Fruit fly (Drosophila melanogaster) whole organism, embryonic: ENCODE results near the gene Cyp28c1.

ENCODE experiments used
- Atf6 ChIP-seq: fragments of 200-800 bp; sonication (Bioruptor generic); IDR thresholded peaks from 2 replicates; pipeline ENCODE4 v1.3.6; 2022; ENCODE audit warnings: missing biosample characterization, missing genetic modification characterization
- CG11247 ChIP-seq: fragments of 200-800 bp; sonication (Bioruptor generic); IDR thresholded peaks from 2 replicates; pipeline ENCODE4 v1.3.6; 2022; ENCODE audit warnings: missing biosample characterization, missing genetic modification characterization
- CG11560 ChIP-seq: fragments of 200-800 bp; sonication (Bioruptor generic); IDR thresholded peaks from 3 replicates; pipeline ENCODE4 v1.3.6; 2022; ENCODE audit warnings: missing biosample characterization, missing genetic modification characterization
- CG12104 ChIP-seq: fragments of 200-800 bp; sonication (Bioruptor generic); optimal IDR thresholded peaks from 3 replicates; lab custom pipeline; 2016; ENCODE audit warnings: missing biosample characterization, missing genetic modification characterization
- CG12391 ChIP-seq: fragments of 200-800 bp; sonication (Bioruptor generic); optimal IDR thresholded peaks from 3 replicates; lab custom pipeline; 2018; ENCODE audit warnings: missing biosample characterization, mild to moderate bottlenecking, missing genetic modification characterization, moderate library complexity
- CG13894 ChIP-seq: fragments of 200-800 bp; sonication (Bioruptor generic); optimal IDR thresholded peaks from 3 replicates; lab custom pipeline; 2018; ENCODE audit warnings: missing biosample characterization, mild to moderate bottlenecking, missing genetic modification characterization, moderate library complexity
- CG1529 ChIP-seq: fragments of 200-800 bp; sonication (Bioruptor generic); optimal IDR thresholded peaks from 3 replicates; lab custom pipeline; 2018; ENCODE audit warnings: missing biosample characterization, missing genetic modification characterization
- CG15601 ChIP-seq: fragments of 200-800 bp; sonication (Bioruptor generic); optimal IDR thresholded peaks from 3 replicates; lab custom pipeline; 2019; ENCODE audit warnings: missing biosample characterization, mild to moderate bottlenecking, missing genetic modification characterization, moderate library complexity
- CG18619 ChIP-seq: fragments of 200-800 bp; sonication (Bioruptor generic); optimal IDR thresholded peaks from 3 replicates; lab custom pipeline; 2017; ENCODE audit warnings: missing biosample characterization, mild to moderate bottlenecking, missing genetic modification characterization
- CG30431 ChIP-seq: fragments of 200-800 bp; sonication (Bioruptor generic); optimal IDR thresholded peaks from 2 replicates; lab custom pipeline; 2017; ENCODE audit warnings: missing biosample characterization, missing genetic modification characterization
- CG3847 ChIP-seq: fragments of 200-800 bp; sonication (Bioruptor generic); IDR thresholded peaks from 2 replicates; pipeline ENCODE4 v1.3.6; 2022; ENCODE audit warnings: missing biosample characterization, missing genetic modification characterization
- CG6813 ChIP-seq: fragments of 200-800 bp; sonication (Bioruptor generic); optimal IDR thresholded peaks from 2 replicates; lab custom pipeline; 2017; ENCODE audit warnings: missing biosample characterization, missing genetic modification characterization, mild to moderate bottlenecking, moderate library complexity, missing genetic modification reagents
- CG8089 ChIP-seq: fragments of 200-800 bp; sonication (Bioruptor generic); optimal IDR thresholded peaks from 3 replicates; lab custom pipeline; 2016; ENCODE audit warnings: missing biosample characterization, missing genetic modification characterization
- CG9609 ChIP-seq: fragments of 200-800 bp; sonication (Bioruptor generic); optimal IDR thresholded peaks from 3 replicates; lab custom pipeline; 2016; ENCODE audit warnings: missing biosample characterization, missing genetic modification characterization
- CG9727 ChIP-seq: fragments of 200-800 bp; sonication (Bioruptor generic); optimal IDR thresholded peaks from 3 replicates; lab custom pipeline; 2017; ENCODE audit warnings: missing biosample characterization, mild to moderate bottlenecking, missing genetic modification characterization
- Camta ChIP-seq: fragments of 200-800 bp; sonication (Bioruptor generic); optimal IDR thresholded peaks from 2 replicates; lab custom pipeline; 2016; ENCODE audit warnings: missing biosample characterization, missing genetic modification characterization
- D ChIP-seq, 2 experiments: fragments of 200-800 bp in 1 of 2; fragments of >200 bp in 1 of 2; sonication (Bioruptor generic) in 1 of 2; optimal IDR thresholded peaks; 2 replicates in 1 of 2; 3 replicates in 1 of 2; lab custom pipeline; 2017; ENCODE audit warnings: mild to moderate bottlenecking in 1 of 2, missing biosample characterization in 1 of 2, missing genetic modification characterization in 1 of 2, missing genetic modification reagents in 1 of 2
- Elba2 ChIP-seq: fragments of 200-800 bp; sonication (Bioruptor generic); optimal IDR thresholded peaks from 3 replicates; lab custom pipeline; 2016; ENCODE audit warnings: missing biosample characterization, missing genetic modification characterization
- Hr78 ChIP-seq, 2 experiments: fragments of 200-800 bp in 1 of 2; fragments of >200 bp in 1 of 2; sonication (Bioruptor generic) in 1 of 2; optimal IDR thresholded peaks; 2 replicates each; lab custom pipeline; 2017 to 2019; ENCODE audit warnings: missing biosample characterization in 2 of 2, missing genetic modification characterization in 2 of 2, mild to moderate bottlenecking in 1 of 2, moderate library complexity in 1 of 2
- Mad ChIP-seq: fragments of 200-800 bp; sonication (Bioruptor generic); optimal IDR thresholded peaks from 2 replicates; lab custom pipeline; 2016; ENCODE audit warnings: missing biosample characterization, missing genetic modification characterization
- NfI ChIP-seq: fragments of 200-800 bp; sonication (Bioruptor generic); optimal IDR thresholded peaks from 3 replicates; lab custom pipeline; 2018; ENCODE audit warnings: missing biosample characterization, mild to moderate bottlenecking, missing genetic modification characterization, moderate library complexity
- Poxn ChIP-seq: fragments of 200-800 bp; sonication (Bioruptor generic); IDR thresholded peaks from 2 replicates; pipeline ENCODE4 v1.3.6; 2022; ENCODE audit warnings: missing biosample characterization, missing genetic modification characterization
- Stat92E ChIP-seq, 3 experiments: fragments of >200 bp in 2 of 3; fragments of 200-800 bp in 1 of 3; sonication (Bioruptor generic) in 1 of 3; optimal IDR thresholded peaks; 2 replicates each; lab custom pipeline; 2017 to 2019; ENCODE audit warnings: missing biosample characterization in 3 of 3, missing genetic modification characterization in 3 of 3, mild to moderate bottlenecking in 1 of 3, moderate library complexity in 1 of 3
- Taf1 ChIP-seq: fragments of 200-800 bp; sonication (Bioruptor generic); IDR thresholded peaks from 2 replicates; pipeline ENCODE4 v1.3.6; 2022; ENCODE audit warnings: missing biosample characterization, missing genetic modification characterization
- Tbp ChIP-seq: fragments of >200 bp; optimal IDR thresholded peaks from 2 replicates; lab custom pipeline; 2018; ENCODE audit warnings: missing biosample characterization, missing genetic modification characterization
- Vsx1 ChIP-seq: fragments of 200-800 bp; sonication (Bioruptor generic); optimal IDR thresholded peaks from 2 replicates; lab custom pipeline; 2017; ENCODE audit warnings: missing biosample characterization, mild to moderate bottlenecking, missing genetic modification characterization, missing genetic modification reagents
- amos ChIP-seq: fragments of 200-800 bp; sonication (Bioruptor generic); IDR thresholded peaks from 2 replicates; pipeline ENCODE4 v1.3.6; 2022; ENCODE audit warnings: missing biosample characterization, missing genetic modification characterization; ENCODE audit not compliant: partially characterized antibody
- ap ChIP-seq: fragments of 200-800 bp; sonication (Bioruptor generic); IDR thresholded peaks from 2 replicates; pipeline ENCODE4 v1.3.6; 2022; ENCODE audit warnings: missing biosample characterization, missing genetic modification characterization
- br ChIP-seq: fragments of >200 bp; optimal IDR thresholded peaks from 2 replicates; lab custom pipeline; 2017
- bsh ChIP-seq, 2 experiments: fragments of 200-800 bp; sonication (Bioruptor generic); optimal IDR thresholded peaks; 2 replicates each; lab custom pipeline; 2017 to 2018; ENCODE audit warnings: mild to moderate bottlenecking in 2 of 2, missing biosample characterization in 2 of 2, missing genetic modification characterization in 2 of 2, moderate library complexity in 1 of 2
- cg ChIP-seq: fragments of 200-800 bp; sonication (Bioruptor generic); optimal IDR thresholded peaks from 3 replicates; lab custom pipeline; 2019; ENCODE audit warnings: missing biosample characterization, mild to moderate bottlenecking, missing genetic modification characterization, moderate library complexity
- chinmo ChIP-seq: fragments of 200-800 bp; sonication (Bioruptor generic); IDR thresholded peaks from 4 replicates; pipeline ENCODE4 v1.3.6; 2022; ENCODE audit warnings: missing biosample characterization, missing genetic modification characterization; ENCODE audit not compliant: partially characterized antibody
- chn ChIP-seq: fragments of 200-800 bp; sonication (Bioruptor generic); optimal IDR thresholded peaks from 2 replicates; lab custom pipeline; 2016; ENCODE audit warnings: missing biosample characterization, missing genetic modification characterization
- crol ChIP-seq: fragments of 200-800 bp; sonication (Bioruptor generic); IDR thresholded peaks from 2 replicates; pipeline ENCODE4 v1.3.6; 2022; ENCODE audit warnings: missing biosample characterization, missing genetic modification characterization
- dpn ChIP-seq, 2 experiments: fragments of 200-800 bp; sonication (Bioruptor generic); optimal IDR thresholded peaks; 3 replicates each; lab custom pipeline; 2016; ENCODE audit warnings: missing biosample characterization in 2 of 2, missing genetic modification characterization in 2 of 2
- dysf ChIP-seq: fragments of 200-800 bp; sonication (Bioruptor generic); IDR thresholded peaks from 3 replicates; pipeline ENCODE4 v1.3.6; 2022; ENCODE audit warnings: missing biosample characterization, missing genetic modification characterization
- fu2 ChIP-seq: fragments of 200-800 bp; sonication (Bioruptor generic); optimal IDR thresholded peaks from 2 replicates; lab custom pipeline; 2016; ENCODE audit warnings: missing biosample characterization, missing genetic modification characterization
- hb ChIP-seq: fragments of 200-800 bp; sonication (Bioruptor generic); IDR thresholded peaks from 3 replicates; pipeline ENCODE4 v1.3.6; 2022; ENCODE audit warnings: missing biosample characterization, missing genetic modification characterization; ENCODE audit not compliant: partially characterized antibody
- mam ChIP-seq: fragments of 200-800 bp; sonication (Bioruptor generic); optimal IDR thresholded peaks from 3 replicates; lab custom pipeline; 2016; ENCODE audit warnings: missing biosample characterization, missing genetic modification characterization
- odd ChIP-seq: fragments of 200-800 bp; sonication (Bioruptor generic); optimal IDR thresholded peaks from 2 replicates; lab custom pipeline; 2017; ENCODE audit warnings: missing biosample characterization, mild to moderate bottlenecking, missing genetic modification characterization
- sob ChIP-seq: fragments of 200-800 bp; sonication (Bioruptor generic); IDR thresholded peaks from 2 replicates; pipeline ENCODE4 v1.3.6; 2022; ENCODE audit warnings: missing biosample characterization, missing genetic modification characterization
- stc ChIP-seq: fragments of 200-800 bp; sonication (Bioruptor generic); IDR thresholded peaks from 2 replicates; pipeline ENCODE4 v1.3.6; 2022; ENCODE audit warnings: missing biosample characterization, missing genetic modification characterization
- sug ChIP-seq: fragments of 200-800 bp; optimal IDR thresholded peaks from 2 replicates; lab custom pipeline; 2019; ENCODE audit warnings: missing biosample characterization, mild to moderate bottlenecking, missing genetic modification characterization, moderate library complexity
- toy ChIP-seq: fragments of 200-800 bp; sonication (Bioruptor generic); IDR thresholded peaks from 2 replicates; pipeline ENCODE4 v1.3.6; 2022; ENCODE audit warnings: missing biosample characterization, missing genetic modification characterization
- trem ChIP-seq: fragments of 200-800 bp; optimal IDR thresholded peaks from 3 replicates; lab custom pipeline; 2019; ENCODE audit warnings: missing biosample characterization, mild to moderate bottlenecking, missing genetic modification characterization, moderate library complexity
- tx ChIP-seq: fragments of 200-800 bp; sonication (Bioruptor generic); optimal IDR thresholded peaks from 2 replicates; lab custom pipeline; 2016; ENCODE audit warnings: missing biosample characterization, missing genetic modification characterization
- unc-4 ChIP-seq: fragments of 200-800 bp; sonication (Bioruptor generic); IDR thresholded peaks from 2 replicates; pipeline ENCODE4 v1.3.6; 2022; ENCODE audit warnings: missing biosample characterization, missing genetic modification characterization; ENCODE audit not compliant: partially characterized antibody
- vfl ChIP-seq: fragments of 200-800 bp; sonication (Bioruptor generic); optimal IDR thresholded peaks from 2 replicates; lab custom pipeline; 2016; ENCODE audit warnings: missing biosample characterization, missing genetic modification characterization
- wdn ChIP-seq: fragments of 200-800 bp; sonication (Bioruptor generic); IDR thresholded peaks from 2 replicates; pipeline ENCODE4 v1.3.6; 2022; ENCODE audit warnings: missing biosample characterization, missing genetic modification characterization

The Cyp28c1 gene

dm6 chrX:11854758-11855465 is 15.5 kb downstream of the Cyp28c1 start, which contains the start of the genes CG10347 and ATP7 (continued):
- TF ChIP-seq trem (tag; lab: Kevin White, UChicago) (peak; percentile 40), br (lab: Kevin White, UChicago) (no peak), bsh (GFP tag; optimal IDR thresholded peaks at IDR 0.05; lab: Kevin White, UChicago) (no peak), chinmo (GFP tag; lab: Robert Waterston, UW) (peak; percentile 80; the same call in 2 of the 4 replicates), Tbp (no peak), CG30431 (GFP tag; lab: Kevin White, UChicago) (no peak), CG3847 (no peak), mam (GFP tag; lab: Kevin White, UChicago) (peak; percentile 36), hb (peak; percentile 80), CG1529 (GFP tag; lab: Kevin White, UChicago) (no peak), sob (GFP tag; lab: Robert Waterston, UW) (0 out of 2 replicates have a peak, but pooled peaks have one; percentile 6), CG15601 (tag; lab: Kevin White, UChicago) (no peak), dysf (GFP tag; lab: Robert Waterston, UW) (no peak), Atf6 (GFP tag; lab: Robert Waterston, UW) (no peak), Vsx1 (peak; percentile 20), dpn (GFP tag; optimal IDR thresholded peaks at IDR 0.05; lab: Kevin White, UChicago) (peak in 1 of 2 experiments; percentile 36), CG11560 (tag; lab: Robert Waterston, UW) (no peak), vfl (GFP tag; lab: Kevin White, UChicago) (no peak), crol (no peak), sug (tag; lab: Kevin White, UChicago) (peak; percentile 49), CG9609 (GFP tag; lab: Kevin White, UChicago) (no peak), D (optimal IDR thresholded peaks at IDR 0.05; lab: Kevin White, UChicago) (no peak), D (GFP tag; optimal IDR thresholded peaks at IDR 0.05; lab: Kevin White, UChicago) (no peak), CG6813 (no peak), unc-4 (peak; percentile 93), CG9727 (GFP tag; lab: Kevin White, UChicago) (peak; percentile 9), amos (peak; percentile 86), odd (GFP tag; lab: Kevin White, UChicago) (no peak), CG8089 (GFP tag; lab: Kevin White, UChicago) (no peak), Taf1 (GFP tag; lab: Robert Waterston, UW) (no peak), CG12391 (peak; percentile 59), ap (GFP tag; lab: Robert Waterston, UW) (no peak), tx (GFP tag; lab: Kevin White, UChicago) (peak; percentile 13), cg (GFP tag; lab: Kevin White, UChicago) (no peak), Hr78 (GFP tag; optimal IDR thresholded peaks at IDR 0.05; lab: Kevin White, UChicago) (no peak), Mad (GFP tag; lab: Kevin White, UChicago) (peak; percentile 10), Elba2 (GFP tag; lab: Kevin White, UChicago) (no peak), Stat92E (GFP tag; optimal IDR thresholded peaks at IDR 0.05; lab: Kevin White, UChicago) (peak in 1 of 3 experiments; percentile 21), CG11247 (no peak), fu2 (GFP tag; lab: Kevin White, UChicago) (peak; percentile 12), CG18619 (GFP tag; lab: Kevin White, UChicago) (no peak), Camta (GFP tag; lab: Kevin White, UChicago) (no peak), toy (no peak), chn (GFP tag; lab: Kevin White, UChicago) (peak; percentile 12), CG12104 (GFP tag; lab: Kevin White, UChicago) (peak; percentile 7), NfI (no peak), Poxn (GFP tag; lab: Robert Waterston, UW) (no peak), wdn (no peak), stc (GFP tag; lab: Robert Waterston, UW) (no peak), CG13894 (tag; lab: Kevin White, UChicago) (peak; percentile 11)
